Fruit fly (Drosophila melanogaster) whole organism, wandering third instar larva: ENCODE data around the gene lva.

Experiments
- Dfd ChIP-seq: fragments of >200 bp; optimal IDR thresholded peaks from 2 replicates; lab custom pipeline; 2017; ENCODE audit warnings: missing biosample characterization, missing genetic modification characterization
- HLH106 ChIP-seq: fragments of 200-800 bp; optimal IDR thresholded peaks from 3 replicates; lab custom pipeline; 2019; ENCODE audit warnings: missing biosample characterization, mild to moderate bottlenecking, missing genetic modification characterization, moderate library complexity
- Sp1 ChIP-seq: fragments of 200-800 bp; sonication (Bioruptor generic); optimal IDR thresholded peaks from 3 replicates; lab custom pipeline; 2019; ENCODE audit warnings: missing biosample characterization, mild to moderate bottlenecking, missing genetic modification characterization, moderate library complexity
- Vsx2 ChIP-seq: fragments of 200-300, 225-300 bp; sonication (Bioruptor generic); optimal IDR thresholded peaks from 2 replicates; lab custom pipeline; 2018; ENCODE audit warnings: missing biosample characterization, missing genetic modification characterization; ENCODE audit not compliant: partially characterized antibody
- dmrt93B ChIP-seq: fragments of 200-800 bp; sonication (Bioruptor generic); optimal IDR thresholded peaks from 2 replicates; lab custom pipeline; 2018; ENCODE audit warnings: missing biosample characterization, mild to moderate bottlenecking, missing genetic modification characterization
- lola ChIP-seq: fragments of >200 bp; optimal IDR thresholded peaks from 2 replicates; lab custom pipeline; 2017; ENCODE audit warnings: missing biosample characterization, missing genetic modification characterization
- psq ChIP-seq: fragments of 200-800 bp; sonication (Bioruptor generic); optimal IDR thresholded peaks from 3 replicates; lab custom pipeline; 2017; ENCODE audit warnings: missing biosample characterization, mild to moderate bottlenecking, missing genetic modification characterization, moderate library complexity
- usp ChIP-seq: fragments of >200 bp; optimal IDR thresholded peaks from 2 replicates; lab custom pipeline; 2017; ENCODE audit warnings: missing biosample characterization, missing genetic modification characterization

DNA sequence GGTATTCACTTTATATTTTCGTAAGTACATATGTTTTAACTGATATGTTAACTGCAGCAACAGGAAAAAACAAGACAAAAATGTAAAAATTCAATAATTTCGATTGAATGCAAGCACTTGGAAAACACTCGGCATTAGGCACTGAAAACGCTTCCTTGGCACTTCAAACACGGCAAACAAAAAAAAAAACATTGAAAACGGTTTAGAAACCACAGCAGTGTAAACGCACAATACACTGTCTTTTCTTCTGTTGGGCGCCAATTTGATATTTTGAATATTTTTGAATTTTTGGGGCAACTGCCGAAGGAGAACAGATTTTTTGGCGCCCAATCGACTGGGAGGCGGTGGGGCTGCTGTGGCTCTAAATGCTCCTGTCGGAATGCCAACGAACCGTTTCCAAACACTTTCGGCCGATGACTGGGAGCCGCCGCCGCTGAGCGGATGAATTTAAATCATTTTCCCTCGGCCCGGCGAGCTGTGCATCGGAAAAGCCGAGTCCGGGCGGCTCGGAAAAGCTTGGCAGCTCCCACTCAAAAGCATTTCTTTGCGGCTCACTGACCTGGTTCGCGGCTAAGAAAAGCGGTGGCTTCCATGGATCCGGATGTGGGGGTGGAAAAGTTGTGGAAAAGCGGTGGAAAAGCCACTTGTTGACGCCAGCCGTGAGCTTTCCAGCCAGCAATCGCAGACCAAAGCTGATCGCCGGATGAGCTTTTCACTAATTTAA lies 34.4 kb downstream of the lva start, which contains the start of gene CG42541:
- TF ChIP-seq lola (GFP tag; lab: Kevin White, UChicago) = no peak
- no peak for TF ChIP-seq psq (GFP tag; lab: Kevin White, UChicago)
- no peak for TF ChIP-seq Dfd
- no peak for TF ChIP-seq HLH106 (tag; lab: Kevin White, UChicago)
- no peak for TF ChIP-seq Vsx2 (GFP tag; lab: Kevin White, UChicago)
- no peak for TF ChIP-seq dmrt93B (GFP tag; lab: Kevin White, UChicago)
- no peak for TF ChIP-seq usp (GFP tag; lab: Kevin White, UChicago)
- TF ChIP-seq Sp1 (GFP tag; lab: Kevin White, UChicago) = no peak
